Fruit fly (Drosophila melanogaster) ovary, adult (tissue): ENCODE measurements around the gene Pisd.

Experiments used
- CG17801 ChIP-seq: fragments of 200-800 bp; optimal IDR thresholded peaks from 2 replicates; lab custom pipeline; 2019; ENCODE audit warnings: missing biosample characterization, mild to moderate bottlenecking, missing genetic modification characterization, moderate library complexity; ENCODE audit not compliant: partially characterized antibody

Pisd gene

dm6 chr3R:24053506-24054102 lies 3.0 kb downstream of the Pisd start:
- TF ChIP-seq CG17801 (GFP tag; lab: Kevin White, UChicago), result no peak

- no peak for TF ChIP-seq CG17801 (GFP tag; lab: Kevin White, UChicago)
Measured at dm6 chr3R:24054227-24054626, 3.6 kb downstream of the Pisd start, which contains the start of gene CG6000. TSS of gene CG6000 (plus strand) at chr3R:24054391.

DNA sequence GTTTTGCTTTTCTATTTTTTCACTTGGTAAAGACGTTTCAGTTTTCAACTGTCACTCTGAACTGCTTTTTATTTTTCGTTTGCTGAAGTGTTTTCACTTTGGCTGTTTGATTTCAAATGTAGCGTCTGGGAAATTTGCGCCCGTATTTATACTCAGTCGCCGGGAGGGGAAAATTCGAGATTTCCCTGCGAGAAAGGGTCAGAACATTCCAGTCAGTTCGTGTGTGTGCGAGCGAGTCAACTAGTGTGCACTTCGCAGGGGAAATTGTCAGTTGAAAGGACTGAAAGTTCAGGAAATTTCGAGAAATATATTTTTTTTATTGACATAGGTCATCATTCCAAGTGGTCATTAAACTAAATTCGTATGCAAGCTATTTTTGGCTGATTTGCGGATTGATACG lies 6.6 kb downstream of the Pisd start, which contains the start of gene Hsp68:
Gene Hsp68 (minus strand): TSS at position 123 of the 400 bp plus-strand sequence.
- TF ChIP-seq CG17801 (GFP tag; lab: Kevin White, UChicago), result peak; percentile 46

DNA sequence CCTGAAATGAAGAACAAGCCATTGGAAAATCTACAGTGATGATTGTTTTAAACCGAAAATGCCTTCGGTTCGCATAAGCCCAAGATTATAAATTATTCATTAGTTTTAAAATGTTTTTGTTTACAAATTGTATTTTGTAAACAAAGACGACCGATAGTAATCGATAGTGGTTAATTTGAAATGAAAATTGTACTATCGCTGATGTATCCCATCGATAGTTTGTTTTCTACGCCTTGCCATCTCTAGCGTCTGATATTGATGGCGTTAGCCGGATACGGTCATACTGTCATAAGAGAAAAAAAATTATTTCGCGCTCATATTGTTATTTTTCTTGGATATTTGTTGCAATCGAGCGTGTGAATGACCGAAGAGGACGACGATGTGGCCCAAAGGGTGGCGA lies 7.5 kb downstream of the Pisd start, which contains the start of gene SMC1:
Gene SMC1 (plus strand): TSS at position 247 of the 400 bp plus-strand sequence.
- peak; percentile 48 for TF ChIP-seq CG17801 (GFP tag; lab: Kevin White, UChicago)

DNA sequence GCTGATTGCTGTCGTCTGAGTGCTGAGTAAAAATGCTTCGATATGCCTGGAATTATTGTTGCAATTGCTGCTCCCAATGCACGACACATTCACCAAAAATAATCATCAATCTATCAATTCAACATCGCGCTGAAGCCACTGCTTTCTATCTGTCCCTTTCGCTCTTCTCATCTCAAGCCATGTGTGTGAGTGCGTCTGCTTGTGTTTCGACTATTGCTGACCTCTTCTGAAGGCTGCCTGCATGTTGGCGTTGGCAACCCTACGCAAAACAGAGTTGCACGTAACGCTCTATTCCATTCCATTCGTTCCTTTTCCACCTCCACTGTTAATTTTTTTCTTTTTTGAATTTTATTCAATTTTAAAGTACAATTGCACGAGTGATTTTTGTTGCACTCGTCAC lies 15.1 kb downstream of the Pisd start:
- no peak for TF ChIP-seq CG17801 (GFP tag; lab: Kevin White, UChicago)

dm6 chr3R:24068830-24069229 lies 18.2 kb downstream of the Pisd start:
- TF ChIP-seq CG17801 (GFP tag; lab: Kevin White, UChicago), result no peak

DNA sequence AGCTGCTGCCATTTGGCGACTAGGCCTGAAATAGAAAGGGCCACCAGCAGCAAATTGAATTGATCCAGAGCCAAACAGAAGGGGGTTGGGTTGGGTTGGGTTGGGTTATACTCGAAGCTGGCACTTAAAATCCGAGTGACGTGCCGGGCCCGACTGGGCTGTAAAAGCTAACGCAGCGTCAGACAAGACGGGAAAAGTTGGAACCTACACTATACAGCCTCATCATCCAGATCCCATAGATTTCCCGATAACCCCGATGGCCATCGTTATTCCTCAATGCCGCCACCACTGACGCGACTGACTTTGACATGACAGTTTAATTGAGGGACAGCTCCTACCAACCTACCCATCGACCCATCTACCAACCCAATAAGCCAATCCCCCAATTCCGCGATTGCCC lies 19.4 kb downstream of the Pisd start:
- no peak for TF ChIP-seq CG17801 (GFP tag; lab: Kevin White, UChicago)

- no peak for TF ChIP-seq CG17801 (GFP tag; lab: Kevin White, UChicago)
Measured at dm6 chr3R:24073703-24074102, 23.1 kb downstream of the Pisd start.

DNA sequence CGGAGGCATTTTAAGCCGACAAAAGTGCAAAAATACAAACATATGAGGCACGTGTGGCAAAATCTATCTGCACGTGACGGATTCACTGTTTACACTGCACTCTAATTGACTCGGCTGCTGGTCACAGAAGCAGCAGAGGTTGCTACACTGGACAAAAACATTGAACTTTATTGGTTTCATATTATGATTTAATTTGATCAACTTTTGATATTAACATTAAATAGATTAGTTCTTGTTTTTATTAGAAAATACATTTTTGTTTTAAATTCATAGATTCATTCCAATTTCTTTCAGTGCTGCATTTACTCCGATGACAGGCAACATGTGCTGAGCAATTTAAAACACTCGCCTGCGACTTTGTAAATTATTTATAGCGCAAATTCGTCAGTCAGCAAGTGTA lies 28.5 kb downstream of the Pisd start:
- peak; percentile 60 for TF ChIP-seq CG17801 (GFP tag; lab: Kevin White, UChicago)

- no peak for TF ChIP-seq CG17801 (GFP tag; lab: Kevin White, UChicago)
Measured at dm6 chr3R:24079613-24080012, 29.0 kb downstream of the Pisd start.

dm6 chr3R:24084975-24085374 lies 34.4 kb downstream of the Pisd start:
- no peak for TF ChIP-seq CG17801 (GFP tag; lab: Kevin White, UChicago)

- TF ChIP-seq CG17801 (GFP tag; lab: Kevin White, UChicago), result no peak
Measured at dm6 chr3R:24090143-24090542, 39.6 kb downstream of the Pisd start.

DNA sequence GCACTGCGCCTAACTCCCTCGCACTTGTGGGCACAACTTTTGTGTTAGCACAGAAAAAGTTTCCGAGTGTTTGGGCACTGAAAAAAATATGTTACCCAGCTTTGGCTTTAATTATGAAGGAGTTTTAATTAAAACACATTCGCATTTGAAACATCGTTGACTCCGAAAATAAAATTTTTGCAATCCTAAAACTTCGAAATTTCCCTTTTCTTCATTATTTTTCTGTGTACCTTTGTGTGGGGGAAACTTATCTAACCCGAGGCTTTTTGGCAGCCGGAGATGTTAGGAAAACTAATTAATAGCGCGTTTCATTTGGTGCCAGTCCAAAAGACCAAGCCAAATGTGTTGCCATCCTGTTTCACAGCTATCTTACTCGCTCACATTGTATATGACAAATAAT lies 41.1 kb downstream of the Pisd start:
- TF ChIP-seq CG17801 (GFP tag; lab: Kevin White, UChicago), result no peak

DNA sequence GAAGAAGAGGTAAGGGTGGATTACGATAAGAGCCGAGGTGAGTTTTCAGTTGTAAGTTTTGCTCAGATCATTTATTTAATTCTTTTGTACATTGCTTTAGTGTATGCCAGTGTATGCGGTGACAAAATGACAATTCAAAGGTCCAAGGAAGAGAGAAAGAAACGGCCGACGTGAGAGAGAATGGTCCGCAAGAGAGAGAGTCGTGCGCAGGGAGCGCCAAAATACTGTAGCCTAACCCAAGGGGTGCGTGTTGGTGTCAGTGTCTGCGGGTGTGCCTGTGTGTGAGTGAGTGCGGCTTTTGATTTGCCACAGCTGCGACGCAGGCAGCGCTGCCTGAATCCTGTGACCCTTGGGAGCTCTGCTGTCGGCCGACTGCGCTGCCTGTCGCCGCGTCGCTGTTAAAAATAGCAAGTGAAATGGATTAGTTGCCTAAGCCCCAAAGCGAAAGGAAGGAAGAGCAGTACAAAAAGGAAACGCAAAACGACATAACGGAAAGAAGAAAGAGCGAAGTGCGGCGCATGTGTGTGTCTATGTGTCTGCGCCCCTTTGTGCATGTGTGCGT lies 42.1 kb downstream of the Pisd start:
- TF ChIP-seq CG17801 (GFP tag; lab: Kevin White, UChicago), result no peak

- TF ChIP-seq CG17801 (GFP tag; lab: Kevin White, UChicago), result no peak
Measured at dm6 chr3R:24093430-24093829, 42.8 kb downstream of the Pisd start.
